Worm (Caenorhabditis elegans) whole organism, late embryonic: ENCODE data around the gene Y57G11C.23.

Source experiments
- C08G9.2 ChIP-seq: sonication (generic microtip); optimal IDR thresholded peaks from 2 replicates; lab custom pipeline; 2016; ENCODE audit warnings: mild to moderate bottlenecking, missing genetic modification characterization, moderate library complexity, missing compliant biosample characterization
- C38D4.7 ChIP-seq: fragments of 200-800 bp; sonication (Bioruptor generic); optimal IDR thresholded peaks from 2 replicates; lab custom pipeline; 2018; ENCODE audit warnings: mild to moderate bottlenecking, missing genetic modification characterization, moderate library complexity, missing compliant biosample characterization
- Y22D7AL.16 ChIP-seq: sonication (generic microtip); optimal IDR thresholded peaks from 2 replicates; lab custom pipeline; 2016; ENCODE audit warnings: missing genetic modification characterization, missing compliant biosample characterization
- ahr-1 ChIP-seq: sonication (generic microtip); optimal IDR thresholded peaks from 2 replicates; lab custom pipeline; 2016; ENCODE audit warnings: missing genetic modification characterization, missing compliant biosample characterization
- ceh-18 ChIP-seq: sonication (generic microtip); optimal IDR thresholded peaks from 2 replicates; lab custom pipeline; 2016; ENCODE audit warnings: missing genetic modification characterization, missing compliant biosample characterization
- ceh-2 ChIP-seq: sonication (generic microtip); optimal IDR thresholded peaks from 2 replicates; lab custom pipeline; 2016; ENCODE audit warnings: missing genotype, missing genetic modification characterization, missing compliant biosample characterization
- ceh-24 ChIP-seq: sonication (generic microtip); optimal IDR thresholded peaks from 2 replicates; lab custom pipeline; 2016; ENCODE audit warnings: mild to moderate bottlenecking, missing genetic modification characterization, missing compliant biosample characterization
- ceh-31 ChIP-seq: sonication (generic microtip); optimal IDR thresholded peaks from 2 replicates; lab custom pipeline; 2016; ENCODE audit warnings: missing genetic modification characterization, missing compliant biosample characterization
- ceh-34 ChIP-seq: sonication (generic microtip); optimal IDR thresholded peaks from 2 replicates; lab custom pipeline; 2016; ENCODE audit warnings: mild to moderate bottlenecking, missing genetic modification characterization, missing compliant biosample characterization
- ceh-6 ChIP-seq: fragments of 200-800 bp; sonication (Bioruptor generic); optimal IDR thresholded peaks from 2 replicates; lab custom pipeline; 2018; ENCODE audit warnings: mild to moderate bottlenecking, missing genetic modification characterization, missing compliant biosample characterization
- ceh-9 ChIP-seq: sonication (generic microtip); optimal IDR thresholded peaks from 2 replicates; lab custom pipeline; 2016; ENCODE audit warnings: mild to moderate bottlenecking, missing genetic modification characterization, inconsistent platforms, missing compliant biosample characterization
- che-1 ChIP-seq: sonication (generic microtip); optimal IDR thresholded peaks from 2 replicates; lab custom pipeline; 2016; ENCODE audit warnings: mild to moderate bottlenecking, missing genetic modification characterization, missing compliant biosample characterization
- dmd-4 ChIP-seq: sonication (generic microtip); optimal IDR thresholded peaks from 2 replicates; lab custom pipeline; 2016; ENCODE audit warnings: borderline replicate concordance, missing genetic modification characterization, missing compliant biosample characterization
- dve-1 ChIP-seq: sonication (generic microtip); optimal IDR thresholded peaks from 2 replicates; lab custom pipeline; 2017; ENCODE audit warnings: antibody characterized with exemption, mild to moderate bottlenecking, missing genetic modification characterization, missing compliant biosample characterization
- fax-1 ChIP-seq: sonication (generic microtip); optimal IDR thresholded peaks from 2 replicates; lab custom pipeline; 2016; ENCODE audit warnings: missing genotype, missing genetic modification characterization, missing compliant biosample characterization
- fkh-10 ChIP-seq: fragments of 150-350 bp; optimal IDR thresholded peaks from 2 replicates; lab custom pipeline; 2014; ENCODE audit warnings: missing biosample characterization, missing genetic modification reagents, missing genetic modification characterization
- gmeb-2 ChIP-seq: sonication (generic microtip); optimal IDR thresholded peaks from 2 replicates; lab custom pipeline; 2016; ENCODE audit warnings: missing genetic modification characterization, inconsistent platforms, missing compliant biosample characterization
- hlh-13 ChIP-seq: fragments of 200-800 bp; sonication (Bioruptor generic); optimal IDR thresholded peaks from 2 replicates; lab custom pipeline; 2018; ENCODE audit warnings: mild to moderate bottlenecking, missing genetic modification characterization, missing compliant biosample characterization
- hlh-15 ChIP-seq: sonication (generic microtip); optimal IDR thresholded peaks from 2 replicates; lab custom pipeline; 2016; ENCODE audit warnings: missing genetic modification characterization, missing compliant biosample characterization
- hlh-30 ChIP-seq: sonication (generic microtip); optimal IDR thresholded peaks from 2 replicates; lab custom pipeline; 2017; ENCODE audit warnings: antibody characterized with exemption, missing genetic modification characterization, missing compliant biosample characterization; ENCODE audit not compliant: insufficient read depth
- mec-3 ChIP-seq: sonication (generic microtip); optimal IDR thresholded peaks from 2 replicates; lab custom pipeline; 2016; ENCODE audit warnings: borderline replicate concordance, missing genetic modification characterization, missing compliant biosample characterization
- nfya-1 ChIP-seq: sonication (generic microtip); optimal IDR thresholded peaks from 2 replicates; lab custom pipeline; 2017; ENCODE audit warnings: missing genetic modification characterization, mild to moderate bottlenecking, missing compliant biosample characterization, antibody characterized with exemption, moderate library complexity
- nhr-11 ChIP-seq: fragments of 150-350 bp; optimal IDR thresholded peaks from 2 replicates; lab custom pipeline; 2014; ENCODE audit warnings: missing biosample characterization, missing genetic modification characterization
- nhr-232 ChIP-seq: sonication (generic microtip); optimal IDR thresholded peaks from 2 replicates; lab custom pipeline; 2016; ENCODE audit warnings: missing genetic modification characterization, missing compliant biosample characterization
- odd-2 ChIP-seq: sonication (generic microtip); optimal IDR thresholded peaks from 2 replicates; lab custom pipeline; 2017; ENCODE audit warnings: antibody characterized with exemption, mild to moderate bottlenecking, missing genetic modification characterization, missing compliant biosample characterization
- pag-3 ChIP-seq: sonication (generic microtip); optimal IDR thresholded peaks from 2 replicates; lab custom pipeline; 2016; ENCODE audit warnings: missing compliant biosample characterization, missing genetic modification characterization, borderline replicate concordance
- pax-1 ChIP-seq: fragments of 150-350 bp; optimal IDR thresholded peaks from 2 replicates; lab custom pipeline; 2014; ENCODE audit warnings: missing biosample characterization, missing genetic modification characterization
- pha-2 ChIP-seq: sonication (generic microtip); optimal IDR thresholded peaks from 2 replicates; lab custom pipeline; 2017; ENCODE audit warnings: mild to moderate bottlenecking, missing genetic modification characterization, missing compliant biosample characterization
- rnt-1 ChIP-seq: sonication (generic microtip); optimal IDR thresholded peaks from 2 replicates; lab custom pipeline; 2016; ENCODE audit warnings: missing genetic modification characterization, missing compliant biosample characterization
- sdc-2 ChIP-seq: sonication (generic microtip); optimal IDR thresholded peaks from 2 replicates; lab custom pipeline; 2016; ENCODE audit warnings: missing genotype, missing genetic modification characterization, missing compliant biosample characterization
- syd-9 ChIP-seq: sonication (generic microtip); optimal IDR thresholded peaks from 2 replicates; lab custom pipeline; 2016; ENCODE audit warnings: mild to moderate bottlenecking, missing genetic modification characterization, moderate library complexity, missing compliant biosample characterization
- tbx-7 ChIP-seq: sonication (generic microtip); optimal IDR thresholded peaks from 2 replicates; lab custom pipeline; 2016; ENCODE audit warnings: missing genotype, missing genetic modification characterization, missing compliant biosample characterization
- ttx-3 ChIP-seq: sonication (generic microtip); optimal IDR thresholded peaks from 2 replicates; lab custom pipeline; 2016; ENCODE audit warnings: missing genetic modification reagents, missing genetic modification characterization, missing compliant biosample characterization
- unc-3 ChIP-seq, 2 experiments: fragments of 200-800 bp in 1 of 2; sonication (Bioruptor generic) in 1 of 2; sonication (generic microtip) in 1 of 2; conservative IDR thresholded peaks in 1 of 2; optimal IDR thresholded peaks in 1 of 2; 2 replicates each; pipeline versions ENCODE4 v1.3.6 to Lab custom; 2016 to 2022; ENCODE audit warnings: missing compliant biosample characterization in 2 of 2, missing genetic modification characterization in 2 of 2, missing genetic modification reagents in 1 of 2
- unc-42 ChIP-seq: sonication (generic microtip); optimal IDR thresholded peaks from 2 replicates; lab custom pipeline; 2016; ENCODE audit warnings: missing genotype, missing genetic modification characterization, missing compliant biosample characterization
- zip-5 ChIP-seq: sonication (generic microtip); optimal IDR thresholded peaks from 2 replicates; lab custom pipeline; 2016; ENCODE audit warnings: missing genetic modification characterization, missing compliant biosample characterization
- ztf-16 ChIP-seq: sonication (generic microtip); optimal IDR thresholded peaks from 2 replicates; lab custom pipeline; 2017; ENCODE audit warnings: missing genetic modification characterization, missing compliant biosample characterization

The Y57G11C.23 gene

ce11 chrIV:14872320-14872719 lies 10.7 kb upstream of the Y57G11C.23 start (continued):
- no peak for TF ChIP-seq dve-1
- TF ChIP-seq pha-2 (tag; lab: Kevin White, UChicago) = peak; percentile 32
- no peak for TF ChIP-seq ahr-1 (tag; lab: Kevin White, UChicago)
- TF ChIP-seq ceh-2 = peak; percentile 6
- peak; percentile 73 for TF ChIP-seq nfya-1 (tag; lab: Kevin White, UChicago)
- TF ChIP-seq tbx-7 (tag; lab: Kevin White, UChicago) = peak; percentile 15
- no peak for TF ChIP-seq ztf-16 (tag; lab: Kevin White, UChicago)
- TF ChIP-seq fkh-10 (GFP tag; lab: Kevin White, UChicago) = no peak
- no peak for TF ChIP-seq pag-3 (tag; lab: Kevin White, UChicago)
- peak; percentile 33 for TF ChIP-seq C08G9.2 (tag; lab: Kevin White, UChicago)
- TF ChIP-seq ceh-9 (tag; lab: Kevin White, UChicago) = no peak
- no peak for TF ChIP-seq mec-3
- no peak for TF ChIP-seq fax-1 (tag; lab: Kevin White, UChicago)
- TF ChIP-seq nhr-11 (tag; lab: Kevin White, UChicago) = no peak
- TF ChIP-seq hlh-30 = peak; percentile 26
- TF ChIP-seq rnt-1 (tag; lab: Kevin White, UChicago) = peak; percentile 63
- TF ChIP-seq ceh-31 (tag; lab: Kevin White, UChicago) = peak; percentile 49
- TF ChIP-seq syd-9 = no peak
- no peak for TF ChIP-seq zip-5
- TF ChIP-seq hlh-15 (tag; lab: Kevin White, UChicago) = no peak
- no peak for TF ChIP-seq dmd-4 (tag; lab: Kevin White, UChicago)
- TF ChIP-seq ceh-34 (tag; lab: Kevin White, UChicago) = peak; percentile 10
- TF ChIP-seq ceh-24 = no peak
- no peak for TF ChIP-seq ceh-6

DNA sequence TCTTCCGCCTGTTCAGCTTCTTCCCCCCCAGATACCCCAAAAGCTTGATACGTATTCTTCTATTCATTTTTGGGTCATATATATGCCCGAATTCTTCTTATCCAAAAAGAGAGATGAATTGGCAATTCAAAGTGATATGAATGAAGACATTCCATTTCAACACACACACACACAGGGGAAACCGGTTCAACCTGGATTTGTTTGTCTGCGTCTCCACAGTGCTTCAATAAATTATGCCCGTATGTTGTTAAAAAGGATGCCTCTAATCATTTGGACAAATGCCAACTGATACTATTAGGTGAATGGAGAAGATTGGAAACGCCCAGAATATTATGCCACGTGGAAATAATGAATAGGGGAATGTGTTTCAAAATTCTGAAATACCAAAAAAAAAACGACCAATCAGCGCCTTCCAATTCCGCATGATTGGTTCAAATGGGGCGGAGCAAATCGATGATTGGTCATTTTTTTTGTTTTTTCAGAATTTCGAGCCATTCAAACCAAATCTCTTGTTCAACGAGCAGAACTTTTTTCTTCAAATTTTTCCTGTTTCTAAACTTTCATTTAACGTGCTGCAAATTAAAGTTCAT lies 8.3 kb upstream of the Y57G11C.23 start:
- TF ChIP-seq nfya-1 (tag; lab: Kevin White, UChicago) (peak; percentile 75), ttx-3 (no peak)
- TF ChIP-seq, all 69 proteins: peak for 1

ce11 chrIV:14868560-14868959 lies 7.0 kb upstream of the Y57G11C.23 start:
- no peak for TF ChIP-seq C38D4.7 (GFP tag; lab: Kevin White, UChicago)
- TF ChIP-seq hlh-15 (tag; lab: Kevin White, UChicago) = no peak
- no peak for TF ChIP-seq nhr-232
- TF ChIP-seq fkh-10 (GFP tag; lab: Kevin White, UChicago) = no peak
- no peak for TF ChIP-seq nfya-1 (tag; lab: Kevin White, UChicago)
- TF ChIP-seq, all 69 proteins: peak for 0

- no peak for TF ChIP-seq dmd-4 (tag; lab: Kevin White, UChicago)
- no peak for TF ChIP-seq unc-42 (tag; lab: Kevin White, UChicago)
- no peak for TF ChIP-seq che-1
- no peak for TF ChIP-seq hlh-15 (tag; lab: Kevin White, UChicago)
- no peak for TF ChIP-seq gmeb-2
- no peak for TF ChIP-seq odd-2
- TF ChIP-seq hlh-30 = no peak
- TF ChIP-seq sdc-2 (tag; lab: Kevin White, UChicago) = no peak
- TF ChIP-seq nhr-232 = no peak
- TF ChIP-seq Y22D7AL.16 (tag; lab: Kevin White, UChicago) = no peak
- no peak for TF ChIP-seq hlh-13 (GFP tag; lab: Kevin White, UChicago)
- TF ChIP-seq ceh-31 (tag; lab: Kevin White, UChicago) = no peak
- no peak for TF ChIP-seq pax-1 (tag; lab: Kevin White, UChicago)
- TF ChIP-seq ceh-18 = no peak
- TF ChIP-seq unc-3 (GFP tag; conservative IDR thresholded peaks at IDR 0.05; lab: Robert Waterston, UW) = no peak
- no peak for TF ChIP-seq unc-3 (tag; optimal IDR thresholded peaks at IDR 0.05; lab: Kevin White, UChicago)
Observed at ce11 chrIV:14864529-14864928, 2.9 kb upstream of the Y57G11C.23 start.
